Worm (Caenorhabditis elegans) whole organism, L3 larva: Measurements from ENCODE around the gene C38D4.10.

Experiments
- R02D3.7 ChIP-seq: fragments of 150-350 bp; optimal IDR thresholded peaks from 2 replicates; lab custom pipeline; 2014; ENCODE audit warnings: missing biosample characterization, missing genetic modification characterization
- aly-2 ChIP-seq: fragments of 150-350 bp; optimal IDR thresholded peaks from 2 replicates; lab custom pipeline; 2014; ENCODE audit warnings: missing biosample characterization, missing genetic modification characterization
- ama-1 ChIP-seq: fragments of 150-350 bp; optimal IDR thresholded peaks from 2 replicates; lab custom pipeline; 2018
- ceh-16 ChIP-seq: sonication (generic microtip); optimal IDR thresholded peaks from 2 replicates; lab custom pipeline; 2017; ENCODE audit warnings: missing biosample characterization, missing genetic modification characterization
- ceh-28 ChIP-seq: fragments of 150-350 bp; optimal IDR thresholded peaks from 2 replicates; lab custom pipeline; 2014; ENCODE audit warnings: missing biosample characterization, missing genetic modification reagents, missing genetic modification characterization
- ceh-82 ChIP-seq: fragments of 150-350 bp; optimal IDR thresholded peaks from 2 replicates; lab custom pipeline; 2014; ENCODE audit warnings: missing biosample characterization, missing genetic modification characterization
- egl-27 ChIP-seq: sonication (generic microtip); optimal IDR thresholded peaks from 4 replicates; lab custom pipeline; 2017; ENCODE audit warnings: missing biosample characterization, missing genetic modification reagents, missing genetic modification characterization
- egl-5 ChIP-seq: fragments of 150-350 bp; optimal IDR thresholded peaks from 2 replicates; lab custom pipeline; 2017; ENCODE audit warnings: missing biosample characterization, missing genetic modification reagents, missing genetic modification characterization, inconsistent platforms
- elt-1 ChIP-seq: fragments of 150-350 bp; optimal IDR thresholded peaks from 2 replicates; lab custom pipeline; 2014; ENCODE audit warnings: missing biosample characterization, missing genetic modification characterization
- elt-2 ChIP-seq: sonication (generic microtip); optimal IDR thresholded peaks from 2 replicates; lab custom pipeline; 2016; ENCODE audit warnings: missing genetic modification reagents, mild to moderate bottlenecking, missing genetic modification characterization, missing compliant biosample characterization
- elt-3 ChIP-seq, 3 experiments: fragments of 150-350 bp in 1 of 3; sonication (generic microtip) in 2 of 3; optimal IDR thresholded peaks; 2 replicates in 2 of 3; 4 replicates in 1 of 3; lab custom pipeline; 2014 to 2017; ENCODE audit warnings: missing biosample characterization in 3 of 3, missing genetic modification characterization in 3 of 3
- fkh-10 ChIP-seq: sonication (generic microtip); optimal IDR thresholded peaks from 2 replicates; lab custom pipeline; 2017; ENCODE audit warnings: missing biosample characterization, missing genetic modification reagents, missing genetic modification characterization
- fkh-2 ChIP-seq: fragments of 150-350 bp; optimal IDR thresholded peaks from 2 replicates; lab custom pipeline; 2014; ENCODE audit warnings: missing biosample characterization, missing genetic modification reagents, missing genetic modification characterization
- fos-1 ChIP-seq: fragments of 150-350 bp; optimal IDR thresholded peaks from 2 replicates; lab custom pipeline; 2014; ENCODE audit warnings: missing biosample characterization, missing genetic modification characterization
- hmg-11 ChIP-seq: sonication (generic microtip); optimal IDR thresholded peaks from 2 replicates; lab custom pipeline; 2016; ENCODE audit warnings: missing genetic modification characterization, missing compliant biosample characterization
- lin-39 ChIP-seq: fragments of 150-350 bp; optimal IDR thresholded peaks from 2 replicates; lab custom pipeline; 2018; ENCODE audit warnings: missing biosample characterization, missing genetic modification reagents, missing genetic modification characterization
- lsy-12 ChIP-seq: sonication (generic microtip); optimal IDR thresholded peaks from 2 replicates; lab custom pipeline; 2016; ENCODE audit warnings: mild to moderate bottlenecking, missing genetic modification characterization, missing compliant biosample characterization
- nfya-1 ChIP-seq: sonication (generic microtip); optimal IDR thresholded peaks from 2 replicates; lab custom pipeline; 2017; ENCODE audit warnings: missing genetic modification characterization, mild to moderate bottlenecking, missing compliant biosample characterization, antibody characterized with exemption, moderate library complexity; ENCODE audit not compliant: insufficient read depth
- nhr-11 ChIP-seq: fragments of 150-350 bp; optimal IDR thresholded peaks from 2 replicates; lab custom pipeline; 2014; ENCODE audit warnings: missing biosample characterization, missing genetic modification characterization
- nhr-12 ChIP-seq: fragments of 150-350 bp; optimal IDR thresholded peaks from 2 replicates; lab custom pipeline; 2014; ENCODE audit warnings: missing biosample characterization, missing genetic modification characterization
- nhr-23 ChIP-seq: fragments of 150-350 bp; optimal IDR thresholded peaks from 2 replicates; lab custom pipeline; 2014; ENCODE audit warnings: missing biosample characterization, missing genetic modification reagents, missing genetic modification characterization
- nhr-237 ChIP-seq: fragments of 150-350 bp; optimal IDR thresholded peaks from 2 replicates; lab custom pipeline; 2014; ENCODE audit warnings: missing biosample characterization, missing genetic modification characterization
- nhr-25 ChIP-seq: sonication (generic microtip); optimal IDR thresholded peaks from 2 replicates; lab custom pipeline; 2017; ENCODE audit warnings: missing biosample characterization, missing genetic modification characterization
- nhr-28 ChIP-seq: fragments of 150-350 bp; optimal IDR thresholded peaks from 2 replicates; lab custom pipeline; 2014; ENCODE audit warnings: missing biosample characterization, missing genetic modification characterization
- nhr-43 ChIP-seq: sonication (generic microtip); optimal IDR thresholded peaks from 2 replicates; lab custom pipeline; 2016; ENCODE audit warnings: mild to moderate bottlenecking, missing genetic modification characterization, missing compliant biosample characterization; ENCODE audit not compliant: poor library complexity, severe bottlenecking
- nhr-67 ChIP-seq: fragments of 150-350 bp; optimal IDR thresholded peaks from 2 replicates; lab custom pipeline; 2014; ENCODE audit warnings: missing biosample characterization, missing genetic modification characterization
- nhr-77 ChIP-seq: fragments of 150-350 bp; optimal IDR thresholded peaks from 2 replicates; lab custom pipeline; 2014; ENCODE audit warnings: missing biosample characterization, missing genetic modification characterization
- pha-4 ChIP-seq: fragments of 150-350 bp; optimal IDR thresholded peaks from 2 replicates; lab custom pipeline; 2014; ENCODE audit warnings: missing biosample characterization, missing genetic modification reagents, missing genetic modification characterization
- pqm-1 ChIP-seq: fragments of 150-350 bp; optimal IDR thresholded peaks from 2 replicates; lab custom pipeline; 2017; ENCODE audit warnings: missing biosample characterization, missing genetic modification characterization, inconsistent platforms
- sea-2 ChIP-seq: fragments of 150-350 bp; sonication (generic microtip); optimal IDR thresholded peaks from 4 replicates; lab custom pipeline; 2014; ENCODE audit warnings: missing biosample characterization, missing genetic modification reagents, missing genetic modification characterization
- skn-1 ChIP-seq: fragments of 150-350 bp; optimal IDR thresholded peaks from 2 replicates; lab custom pipeline; 2014; ENCODE audit warnings: missing biosample characterization, missing genetic modification characterization
- snpc-4 ChIP-seq: fragments of 150-350 bp; optimal IDR thresholded peaks from 2 replicates; lab custom pipeline; 2014; ENCODE audit warnings: missing biosample characterization, missing genetic modification characterization
- unc-39 ChIP-seq: sonication (generic microtip); optimal IDR thresholded peaks from 4 replicates; lab custom pipeline; 2017; ENCODE audit warnings: missing biosample characterization, missing genetic modification characterization
- unc-62 ChIP-seq: fragments of 150-350 bp; sonication (generic microtip); optimal IDR thresholded peaks from 4 replicates; lab custom pipeline; 2014; ENCODE audit warnings: missing biosample characterization, missing genetic modification reagents, missing genetic modification characterization
- ztf-11 ChIP-seq: fragments of 150-350 bp; optimal IDR thresholded peaks from 2 replicates; lab custom pipeline; 2014; ENCODE audit warnings: missing biosample characterization, missing genetic modification characterization

Gene C38D4.10

DNA sequence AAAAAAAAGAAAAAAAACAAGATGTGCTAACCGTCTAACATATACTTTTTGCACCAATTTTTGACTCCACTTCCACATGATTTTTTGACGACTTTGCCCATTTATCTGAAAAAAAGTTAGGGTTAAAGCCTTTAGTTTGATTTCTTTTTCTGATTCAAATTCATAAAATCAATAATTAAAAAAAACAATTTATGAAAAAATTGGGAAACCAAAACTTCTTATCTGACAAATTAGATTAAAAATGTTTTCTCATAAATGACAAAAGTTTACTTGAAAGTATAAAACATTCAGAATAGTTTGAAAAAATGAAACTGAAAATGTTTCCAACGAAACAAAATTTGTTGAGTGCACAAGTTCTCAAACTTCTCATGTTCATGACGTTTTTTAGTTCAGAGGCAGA lies 37.5 kb downstream of the C38D4.10 start, which contains the start of gene F26A1.7:
Gene F26A1.7, minus strand, starts transcription at position 101 of the 400 bp plus-strand sequence.
- TF ChIP-seq snpc-4 (tag; lab: Kevin White, UChicago) (no peak), nfya-1 (tag; lab: Kevin White, UChicago) (no peak), fkh-2 (tag; lab: Kevin White, UChicago) (no peak), nhr-12 (tag; lab: Kevin White, UChicago) (no peak), nhr-23 (no peak), ceh-28 (tag; lab: Kevin White, UChicago) (no peak), elt-3 (tag; optimal IDR thresholded peaks at IDR 0.05; lab: Kevin White, UChicago) (no peak), fkh-10 (GFP tag; lab: Kevin White, UChicago) (no peak), nhr-28 (tag; lab: Kevin White, UChicago) (no peak), aly-2 (tag; lab: Kevin White, UChicago) (no peak), egl-5 (tag; lab: Kevin White, UChicago) (no peak), hmg-11 (no peak), ama-1 (lab: Kevin White, UChicago) (no peak), elt-2 (no peak), nhr-77 (tag; lab: Kevin White, UChicago) (no peak), ztf-11 (tag; lab: Kevin White, UChicago) (no peak), R02D3.7 (tag; lab: Kevin White, UChicago) (no peak)

DNA sequence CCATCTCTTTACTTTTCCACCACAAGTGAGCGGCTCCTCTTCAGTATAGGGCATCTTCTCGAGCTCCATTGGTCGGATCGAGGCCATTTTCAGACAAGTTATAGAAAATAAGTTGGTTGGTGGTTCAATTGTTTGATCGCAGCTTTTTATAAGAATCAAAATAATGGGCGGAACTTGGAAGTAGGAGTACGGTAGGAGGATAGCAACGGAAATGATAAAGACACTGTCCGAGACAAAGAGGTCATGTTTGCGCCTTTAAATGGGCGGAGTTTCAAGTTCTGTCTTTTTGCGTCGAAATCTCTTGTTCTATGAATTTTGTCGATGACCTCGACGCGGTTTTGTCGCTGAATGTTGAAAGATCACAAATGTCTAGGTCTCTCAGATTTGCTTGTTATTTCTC lies 39.8 kb downstream of the C38D4.10 start, which contains the start of gene F26A1.8:
Gene F26A1.8, minus strand, starts transcription at position 101 of the 400 bp plus-strand sequence.
- no peak for TF ChIP-seq fkh-2 (tag; lab: Kevin White, UChicago)
- no peak for TF ChIP-seq lsy-12 (tag; lab: Kevin White, UChicago)
- TF ChIP-seq nhr-28 (tag; lab: Kevin White, UChicago): no peak
- TF ChIP-seq fkh-10 (GFP tag; lab: Kevin White, UChicago): no peak
- TF ChIP-seq ztf-11 (tag; lab: Kevin White, UChicago): no peak

DNA sequence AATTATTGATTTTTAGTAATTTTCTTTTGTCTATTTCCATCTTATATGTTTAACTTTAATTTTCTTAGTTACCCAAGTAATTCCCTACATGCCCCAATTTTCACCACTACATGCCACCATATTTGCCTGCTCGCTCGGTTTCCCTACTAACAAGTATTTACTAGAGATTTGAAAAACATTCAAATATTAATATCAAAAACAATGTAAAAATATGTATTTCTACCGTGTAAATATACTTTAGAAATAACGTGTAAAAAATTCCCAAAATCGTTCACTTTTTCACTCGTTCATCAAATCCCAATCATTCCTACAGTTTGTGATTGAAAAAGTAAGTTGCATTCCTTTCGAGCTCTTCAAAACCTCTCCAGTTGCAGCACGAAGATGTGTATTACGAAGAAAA lies 44.3 kb downstream of the C38D4.10 start, which contains the start of gene F26A1.3:
Gene F26A1.3, plus strand, starts transcription at position 301 of the 400 bp plus-strand sequence.
- TF ChIP-seq ceh-82 (tag; lab: Kevin White, UChicago) (no peak), elt-2 (no peak), lin-39 (tag; lab: Kevin White, UChicago) (no peak), fos-1 (no peak), skn-1 (tag; lab: Kevin White, UChicago) (no peak), fkh-2 (tag; lab: Kevin White, UChicago) (no peak), pha-4 (tag; lab: Kevin White, UChicago) (no peak), nhr-28 (tag; lab: Kevin White, UChicago) (no peak), nhr-77 (tag; lab: Kevin White, UChicago) (no peak), elt-3 (tag; optimal IDR thresholded peaks at IDR 0.05; lab: Kevin White, UChicago) (no peak), nhr-11 (tag; lab: Kevin White, UChicago) (no peak), pqm-1 (tag; lab: Kevin White, UChicago) (no peak), elt-1 (tag; lab: Kevin White, UChicago) (no peak), egl-5 (tag; lab: Kevin White, UChicago) (no peak), R02D3.7 (tag; lab: Kevin White, UChicago) (no peak), egl-27 (tag; lab: Kevin White, UChicago) (no peak), aly-2 (tag; lab: Kevin White, UChicago) (no peak), ztf-11 (tag; lab: Kevin White, UChicago) (no peak), ceh-28 (tag; lab: Kevin White, UChicago) (no peak), unc-62 (GFP tag; lab: Kevin White, UChicago) (no peak)

DNA sequence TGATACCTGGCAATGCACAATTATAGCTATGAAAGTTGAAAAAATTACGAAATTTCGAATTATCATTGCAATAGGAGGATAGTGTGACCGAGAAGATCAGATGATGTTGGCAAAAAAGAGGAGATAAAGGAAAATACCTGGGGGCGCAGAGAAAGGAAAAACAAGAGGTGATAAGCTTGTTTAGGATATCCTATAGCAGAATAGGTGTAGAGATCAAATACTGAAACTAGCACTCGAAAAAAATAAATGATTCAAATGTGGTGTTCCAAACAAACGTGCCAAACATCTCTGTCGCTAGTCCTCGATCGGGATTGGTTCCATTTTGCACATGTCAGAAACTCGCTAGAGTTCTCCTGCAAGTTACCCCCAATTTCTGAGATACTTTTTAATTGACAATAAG lies 47.1 kb downstream of the C38D4.10 start, which contains the start of gene F26A1.9:
Gene F26A1.9, minus strand, starts transcription at position 101 of the 400 bp plus-strand sequence.
- TF ChIP-seq ama-1 (lab: Kevin White, UChicago) (no peak), nhr-25 (no peak), pha-4 (tag; lab: Kevin White, UChicago) (no peak), sea-2 (GFP tag; lab: Kevin White, UChicago) (no peak), nhr-67 (tag; lab: Kevin White, UChicago) (no peak), nhr-237 (no peak)

DNA sequence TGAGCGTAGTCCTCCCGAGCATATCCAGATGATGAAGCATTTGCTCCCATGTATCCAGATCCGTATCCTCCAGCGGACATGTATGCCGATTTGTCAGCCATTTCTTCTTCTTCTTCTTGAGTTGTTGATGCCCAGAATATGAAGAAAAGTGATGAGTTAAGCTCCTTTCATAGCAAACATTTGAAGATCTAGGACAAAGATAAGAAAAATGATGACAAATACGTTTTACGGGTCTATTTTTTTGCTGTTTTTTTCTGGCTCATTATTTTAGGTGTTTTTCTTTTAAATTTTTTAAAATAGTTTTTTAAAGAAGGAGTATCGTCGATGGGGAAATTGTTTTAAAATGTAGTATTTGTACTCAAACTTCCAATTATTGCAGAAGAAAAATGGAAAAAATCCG lies 47.9 kb downstream of the C38D4.10 start, which contains the start of gene nspd-9:
Gene nspd-9, minus strand, starts transcription at position 101 of the 400 bp plus-strand sequence.
- TF ChIP-seq fkh-2 (tag; lab: Kevin White, UChicago) (no peak), unc-39 (tag; lab: Kevin White, UChicago) (no peak), ceh-82 (tag; lab: Kevin White, UChicago) (no peak), nhr-43 (tag; lab: Kevin White, UChicago) (no peak), nhr-237 (no peak), ceh-16 (no peak)
